Worm (Caenorhabditis elegans): ENCODE data around the gene fbxc-18.

ce11 chrII:917324-917723 is 49.5 kb downstream of the fbxc-18 start, which contains the start of gene fbxc-30:
- no peak for TF ChIP-seq nhr-28 (tag; optimal IDR thresholded peaks at IDR 0.05)
- no peak for TF ChIP-seq nhr-11 (tag; optimal IDR thresholded peaks at IDR 0.05)
- TF ChIP-seq lin-15B (tag; optimal IDR thresholded peaks at IDR 0.05): no peak
- no peak for TF ChIP-seq ceh-82 (tag; optimal IDR thresholded peaks at IDR 0.05)
- no peak for TF ChIP-seq lin-35 (GFP tag; optimal IDR thresholded peaks at IDR 0.05)
- no peak for TF ChIP-seq fos-1 (tag; optimal IDR thresholded peaks at IDR 0.05)
- TF ChIP-seq ceh-63 (GFP tag; optimal IDR thresholded peaks at IDR 0.05): no peak
- TF ChIP-seq fkh-10 (GFP tag; optimal IDR thresholded peaks at IDR 0.05): no peak
